Worm (Caenorhabditis elegans): Measurements from ENCODE around the gene del-10.

ce11 chrII:6519703-6520102, 37.8 kb upstream of the del-10 start:
- no peak for TF ChIP-seq him-1 (tag; optimal IDR thresholded peaks at IDR 0.05)
- no peak for TF ChIP-seq W03F9.2 (tag; optimal IDR thresholded peaks at IDR 0.05)
